Fruit fly (Drosophila melanogaster) whole organism, prepupa: Measurements from ENCODE around the gene CG43897.

ENCODE experiments used
- CG10631 ChIP-seq: fragments of 200-800 bp; sonication (Bioruptor generic); optimal IDR thresholded peaks from 2 replicates; lab custom pipeline; 2016; ENCODE audit warnings: missing biosample characterization, missing genetic modification characterization
- CG10669 ChIP-seq: fragments of 200-800 bp; sonication (Bioruptor generic); optimal IDR thresholded peaks from 3 replicates; lab custom pipeline; 2018; ENCODE audit warnings: missing biosample characterization, mild to moderate bottlenecking, missing genetic modification characterization, moderate library complexity
- CG11762 ChIP-seq: fragments of 200-800 bp; sonication (Bioruptor generic); optimal IDR thresholded peaks from 3 replicates; lab custom pipeline; 2016; ENCODE audit warnings: missing biosample characterization, missing genetic modification characterization; ENCODE audit not compliant: insufficient read depth
- CG32006 ChIP-seq: fragments of 200-800 bp; sonication (Bioruptor generic); optimal IDR thresholded peaks from 3 replicates; lab custom pipeline; 2017; ENCODE audit warnings: missing biosample characterization, mild to moderate bottlenecking, missing genetic modification characterization
- CG3919 ChIP-seq: fragments of 200-800 bp; sonication (Bioruptor generic); optimal IDR thresholded peaks from 3 replicates; lab custom pipeline; 2016; ENCODE audit warnings: missing biosample characterization, missing genetic modification characterization
- CG4318 ChIP-seq: fragments of 200-800 bp; sonication (Bioruptor generic); optimal IDR thresholded peaks from 3 replicates; lab custom pipeline; 2017; ENCODE audit warnings: missing biosample characterization, mild to moderate bottlenecking, missing genetic modification characterization
- CG6808 ChIP-seq: fragments of 200-800 bp; sonication (Bioruptor generic); optimal IDR thresholded peaks from 3 replicates; lab custom pipeline; 2017; ENCODE audit warnings: missing biosample characterization, missing genetic modification characterization, mild to moderate bottlenecking, moderate library complexity, missing genetic modification reagents
- CG9139 ChIP-seq: fragments of 200-800 bp; sonication (Bioruptor generic); optimal IDR thresholded peaks from 3 replicates; lab custom pipeline; 2017; ENCODE audit warnings: missing biosample characterization, mild to moderate bottlenecking, missing genetic modification characterization
- Ets21C ChIP-seq: fragments of 200-800 bp; sonication (Bioruptor generic); optimal IDR thresholded peaks from 3 replicates; lab custom pipeline; 2016; ENCODE audit warnings: missing biosample characterization, missing genetic modification characterization
- Hr39 ChIP-seq: fragments of 200-800 bp; sonication (Bioruptor generic); optimal IDR thresholded peaks from 2 replicates; lab custom pipeline; 2016; ENCODE audit warnings: missing biosample characterization, missing genetic modification characterization
- Lpt ChIP-seq: fragments of 200-800 bp; sonication (Bioruptor generic); optimal IDR thresholded peaks from 3 replicates; lab custom pipeline; 2016; ENCODE audit warnings: missing biosample characterization, missing genetic modification characterization
- OdsH ChIP-seq: fragments of 200-800 bp; sonication (Bioruptor generic); optimal IDR thresholded peaks from 3 replicates; lab custom pipeline; 2016; ENCODE audit warnings: missing biosample characterization, missing genetic modification characterization
- Sox15 ChIP-seq: fragments of 200-800 bp; sonication (Bioruptor generic); optimal IDR thresholded peaks from 3 replicates; lab custom pipeline; 2016; ENCODE audit warnings: missing biosample characterization, missing genetic modification characterization
- achi ChIP-seq: fragments of 200-800 bp; sonication (Bioruptor generic); optimal IDR thresholded peaks from 3 replicates; lab custom pipeline; 2016; ENCODE audit warnings: missing biosample characterization, missing genetic modification characterization
- dac ChIP-seq: fragments of 200-800 bp; sonication (Bioruptor generic); optimal IDR thresholded peaks from 2 replicates; lab custom pipeline; 2017; ENCODE audit warnings: missing biosample characterization, mild to moderate bottlenecking, missing genetic modification characterization
- fd59A ChIP-seq: fragments of 200-800 bp; sonication (Bioruptor generic); optimal IDR thresholded peaks from 2 replicates; lab custom pipeline; 2017; ENCODE audit warnings: missing biosample characterization, mild to moderate bottlenecking, missing genetic modification characterization, missing genetic modification reagents
- lz ChIP-seq: fragments of 200-800 bp; sonication (Bioruptor generic); optimal IDR thresholded peaks from 3 replicates; lab custom pipeline; 2016; ENCODE audit warnings: missing biosample characterization, missing genetic modification characterization
- vri ChIP-seq: fragments of 200-800 bp; sonication (Bioruptor generic); optimal IDR thresholded peaks from 3 replicates; lab custom pipeline; 2016; ENCODE audit warnings: missing biosample characterization, mild to moderate bottlenecking, missing genetic modification characterization

The CG43897 gene

dm6 chr3L:9872035-9872434 lies 58.4 kb downstream of the CG43897 start (continued):
- TF ChIP-seq Sox15 (GFP tag; lab: Kevin White, UChicago) = no peak
- TF ChIP-seq lz = no peak
- TF ChIP-seq fd59A (GFP tag; lab: Kevin White, UChicago) = no peak
- no peak for TF ChIP-seq Hr39 (GFP tag; lab: Kevin White, UChicago)
- TF ChIP-seq CG4318 = no peak
- TF ChIP-seq Ets21C = no peak
- TF ChIP-seq CG11762 = peak; percentile 22
- TF ChIP-seq CG32006 (GFP tag; lab: Kevin White, UChicago) = peak; percentile 74
- TF ChIP-seq CG3919 = peak; percentile 60
- no peak for TF ChIP-seq CG6808 (GFP tag; lab: Kevin White, UChicago)
- peak; percentile 26 for TF ChIP-seq Lpt (GFP tag; lab: Kevin White, UChicago)
- no peak for TF ChIP-seq CG9139 (GFP tag; lab: Kevin White, UChicago)
- no peak for TF ChIP-seq dac
- peak; percentile 44 for TF ChIP-seq achi (GFP tag; lab: Kevin White, UChicago)
- TF ChIP-seq CG10669 = no peak
- no peak for TF ChIP-seq vri (GFP tag; lab: Kevin White, UChicago)

DNA sequence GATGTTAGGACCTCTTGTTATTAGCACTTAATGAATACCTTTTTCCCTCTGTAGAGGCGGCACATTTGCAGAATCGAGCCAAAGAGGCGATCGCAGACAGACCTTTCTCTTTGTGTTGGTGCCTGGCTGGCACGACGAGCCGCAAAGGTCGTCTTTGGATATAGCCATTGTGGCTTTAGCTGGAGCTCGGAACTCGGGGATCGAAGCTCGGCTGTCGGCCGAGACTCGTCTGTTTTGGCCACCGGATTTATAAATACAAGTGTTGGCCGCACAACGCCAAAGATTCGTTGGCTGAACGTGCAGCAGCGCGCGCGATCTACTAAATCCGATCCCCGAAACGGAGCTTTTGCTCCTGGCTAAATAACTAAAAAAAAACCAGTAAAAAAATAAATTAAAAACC lies 65.0 kb downstream of the CG43897 start, which contains the start of gene CG34382:
Gene CG34382, plus strand, starts transcription at position 301 of the 400 bp plus-strand sequence.
- no peak for TF ChIP-seq CG11762
- TF ChIP-seq OdsH (GFP tag; lab: Kevin White, UChicago) = no peak
- TF ChIP-seq CG10631 (GFP tag; lab: Kevin White, UChicago) = no peak
- TF ChIP-seq achi (GFP tag; lab: Kevin White, UChicago) = no peak
